Fruit fly (Drosophila melanogaster): ENCODE results near the gene CG5391.
A peak's percentile ranks its signal among the peaks of the same experiment; 100 is the strongest.

DNA sequence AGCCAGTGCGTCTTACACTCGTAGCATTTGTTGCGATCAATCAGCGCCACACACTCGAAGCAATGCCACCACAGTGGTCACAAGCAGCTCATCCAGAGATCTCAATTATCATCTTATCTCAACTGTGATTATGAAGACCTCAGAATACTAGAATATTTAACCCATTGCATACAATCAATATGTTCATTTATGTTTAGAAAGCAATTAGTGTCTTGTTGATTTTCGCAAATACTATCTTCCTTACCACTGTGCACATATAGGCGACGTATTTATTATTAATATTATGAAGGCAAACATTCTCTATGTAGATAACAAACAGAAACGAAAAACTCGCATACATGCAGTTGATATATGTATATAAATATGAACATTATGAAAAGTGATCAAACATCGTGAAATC lies 24.9 kb upstream of the CG5391 start:
- no peak for TF ChIP-seq Poxn (GFP tag; IDR thresholded peaks at IDR 0.05)
- peak; percentile 83 for TF ChIP-seq CG6254 (GFP tag; optimal IDR thresholded peaks at IDR 0.05)
- no peak for TF ChIP-seq her (GFP tag; optimal IDR thresholded peaks at IDR 0.05)
- TF ChIP-seq Dll (GFP tag; IDR thresholded peaks at IDR 0.05; ENCODE audit: partially characterized antibody), result no peak
- peak; percentile 67 for TF ChIP-seq phol (tag; optimal IDR thresholded peaks at IDR 0.05)
- TF ChIP-seq inv (GFP tag; IDR thresholded peaks at IDR 0.05; ENCODE audit: partially characterized antibody), result no peak
- TF ChIP-seq luna (GFP tag; optimal IDR thresholded peaks at IDR 0.05), result no peak
- peak; percentile 9 for TF ChIP-seq HLH54F (GFP tag; optimal IDR thresholded peaks at IDR 0.05)
- TF ChIP-seq CG12299 (tag; optimal IDR thresholded peaks at IDR 0.05), result no peak
- peak; percentile 62 for TF ChIP-seq CG15011 (GFP tag; optimal IDR thresholded peaks at IDR 0.05)
- peak; percentile 48 for TF ChIP-seq croc (GFP tag; conservative IDR thresholded peaks at IDR 0.05)
- TF ChIP-seq CG10979 (tag; optimal IDR thresholded peaks at IDR 0.05), result peak; percentile 70
- TF ChIP-seq Atf-2 (GFP tag; optimal IDR thresholded peaks at IDR 0.05), result peak; percentile 61

Data from whole organism, embryonic.